Worm (Caenorhabditis elegans): ENCODE measurements around the gene T16G1.5.

The T16G1.5 gene

ce11 chrV:12950812-12951528, 11.6 kb upstream of the T16G1.5 start, which contains the start of the genes T16G1.9 and T16G1.18 (continued):
- TF ChIP-seq ztf-4 (tag; optimal IDR thresholded peaks at IDR 0.05) (no peak), aha-1 (tag; optimal IDR thresholded peaks at IDR 0.05) (no peak), egl-27 (tag; optimal IDR thresholded peaks at IDR 0.05) (no peak), ztf-11 (tag; optimal IDR thresholded peaks at IDR 0.05) (no peak), jun-1 (tag; optimal IDR thresholded peaks at IDR 0.05) (no peak), nhr-71 (tag; optimal IDR thresholded peaks at IDR 0.05) (peak; percentile 49), efl-1 (optimal IDR thresholded peaks at IDR 0.05) (peak; percentile 58 to 65), efl-1 (GFP tag; optimal IDR thresholded peaks at IDR 0.05 in 1 of 2) (peak in 1 of 2 experiments; percentile 28), snu-23 (GFP tag; optimal IDR thresholded peaks at IDR 0.05) (peak; percentile 56), alr-1 (tag; optimal IDR thresholded peaks at IDR 0.05; ENCODE audit: borderline replicate concordance) (no peak), swsn-7 (tag; optimal IDR thresholded peaks at IDR 0.05) (peak; percentile 19), ceh-90 (tag; optimal IDR thresholded peaks at IDR 0.05) (no peak), skn-1 (tag; optimal IDR thresholded peaks at IDR 0.05) (no peak), nhr-76 (tag; optimal IDR thresholded peaks at IDR 0.05) (no peak), grh-1 (GFP tag; IDR thresholded peaks at IDR 0.05) (no peak), lin-14 (GFP tag; optimal IDR thresholded peaks at IDR 0.05) (peak; percentile 77), hlh-17 (GFP tag; optimal IDR thresholded peaks at IDR 0.05; ENCODE audit: borderline replicate concordance) (no peak), lin-35 (GFP tag; optimal IDR thresholded peaks at IDR 0.05) (peak; percentile 52 to 56), fkh-4 (tag; optimal IDR thresholded peaks at IDR 0.05; ENCODE audit: borderline replicate concordance) (no peak), ceh-8 (GFP tag; optimal IDR thresholded peaks at IDR 0.05) (no peak), mep-1 (tag; optimal IDR thresholded peaks at IDR 0.05) (peak; percentile 43), mef-2 (tag; optimal IDR thresholded peaks at IDR 0.05) (no peak), nhr-47 (tag; optimal IDR thresholded peaks at IDR 0.05) (peak; percentile 24), unc-130 (tag; optimal IDR thresholded peaks at IDR 0.05) (no peak), nhr-77 (tag; optimal IDR thresholded peaks at IDR 0.05) (peak; percentile 30), lin-15B (tag; optimal IDR thresholded peaks at IDR 0.05) (peak; percentile 12), mab-9 (GFP tag; IDR thresholded peaks at IDR 0.05) (no peak), lir-3 (tag; optimal IDR thresholded peaks at IDR 0.05; ENCODE audit: poor library complexity) (no peak), rnt-1 (tag; optimal IDR thresholded peaks at IDR 0.05) (peak; percentile 27), xbp-1 (tag; optimal IDR thresholded peaks at IDR 0.05) (peak; percentile 36), hlh-4 (tag; optimal IDR thresholded peaks at IDR 0.05) (no peak), nhr-11 (tag; optimal IDR thresholded peaks at IDR 0.05) (no peak)

ce11 chrV:12949607-12950006, 10.3 kb upstream of the T16G1.5 start, which contains the start of gene T16G1.13:
Gene T16G1.13, plus strand, starts transcription at chrV:12949907.
- TF ChIP-seq nhr-237 (tag; optimal IDR thresholded peaks at IDR 0.05) (no peak), Y116A8C.19 (tag; optimal IDR thresholded peaks at IDR 0.05; ENCODE audit: borderline replicate concordance) (no peak), sup-37 (GFP tag; optimal IDR thresholded peaks at IDR 0.05) (no peak), nhr-76 (tag; optimal IDR thresholded peaks at IDR 0.05) (no peak)

ce11 chrV:12944775-12945174, 5.4 kb upstream of the T16G1.5 start, which contains the start of gene grl-2:
Gene grl-2, plus strand, starts transcription at chrV:12945075.
- TF ChIP-seq nhr-76 (tag; optimal IDR thresholded peaks at IDR 0.05) (no peak), nhr-85 (tag) (peak; percentile 62)

ce11 chrV:12944229-12944628, 4.9 kb upstream of the T16G1.5 start, which contains the start of gene T16G1.3:
Gene T16G1.3, minus strand, starts transcription at chrV:12944329.
- TF ChIP-seq aly-2 (tag; optimal IDR thresholded peaks at IDR 0.05) (no peak), ces-1 (GFP tag; optimal IDR thresholded peaks at IDR 0.05) (no peak), tlp-1 (tag; optimal IDR thresholded peaks at IDR 0.05) (no peak), nhr-76 (tag; optimal IDR thresholded peaks at IDR 0.05) (no peak), mef-2 (tag; optimal IDR thresholded peaks at IDR 0.05) (no peak), vab-15 (tag; optimal IDR thresholded peaks at IDR 0.05) (no peak), ceh-63 (GFP tag; optimal IDR thresholded peaks at IDR 0.05) (no peak)
